Worm (Caenorhabditis elegans): ENCODE results near the gene F26F12.8.

DNA sequence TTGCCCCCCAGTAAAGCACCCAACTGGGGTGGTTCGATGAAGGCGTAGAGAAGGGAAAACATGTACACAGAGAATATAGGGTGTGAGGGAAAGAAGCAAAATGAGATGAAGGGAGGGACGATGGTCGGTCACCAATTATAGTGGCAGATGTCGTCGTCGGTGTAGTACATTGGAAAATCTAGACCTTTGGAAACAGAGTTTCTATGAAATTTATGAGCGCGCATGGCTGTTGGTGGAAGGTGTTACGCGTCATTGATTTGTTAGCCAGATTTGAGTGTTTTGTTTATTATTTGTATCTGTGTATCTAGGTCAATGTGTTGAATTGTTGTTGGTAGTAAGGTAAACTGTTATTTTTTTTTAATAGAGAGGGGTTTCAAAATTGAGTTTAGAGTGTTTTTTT, 15.6 kb downstream of the F26F12.8 start:
- TF ChIP-seq pha-4 (GFP tag; IDR thresholded peaks at IDR 0.05) (no peak), pha-4 (tag; optimal IDR thresholded peaks at IDR 0.05) (no peak), lin-15B (tag; optimal IDR thresholded peaks at IDR 0.05) (no peak), ama-1 (optimal IDR thresholded peaks at IDR 0.05) (no peak), ceh-62 (tag; optimal IDR thresholded peaks at IDR 0.05) (no peak), snpc-4 (tag; optimal IDR thresholded peaks at IDR 0.05) (no peak), F49E8.2 (tag; optimal IDR thresholded peaks at IDR 0.05; ENCODE audit: borderline replicate concordance) (no peak), nhr-25 (tag; optimal IDR thresholded peaks at IDR 0.05; ENCODE audit: borderline replicate concordance, insufficient read depth) (no peak), lim-7 (GFP tag; IDR thresholded peaks at IDR 0.05) (no peak), ceh-82 (tag; optimal IDR thresholded peaks at IDR 0.05) (no peak), nhr-237 (tag; optimal IDR thresholded peaks at IDR 0.05) (no peak), tra-1 (GFP tag; IDR thresholded peaks at IDR 0.05) (no peak), lsy-2 (tag; optimal IDR thresholded peaks at IDR 0.05) (no peak), jun-1 (tag; optimal IDR thresholded peaks at IDR 0.05) (no peak), lin-13 (GFP tag; optimal IDR thresholded peaks at IDR 0.05) (no peak)

Data from whole organism, L4 larva.